Fruit fly (Drosophila melanogaster): ENCODE data around the gene CG10472.

Gene CG10472

dm6 chr3L:6065881-6066389, 3.2 kb upstream of the CG10472 start, which contains the start of gene CG42269:
Gene CG42269, plus strand, starts transcription at chr3L:6066296.
- TF ChIP-seq CG8319 (GFP tag; optimal IDR thresholded peaks at IDR 0.05) (no peak), CG8119 (GFP tag; IDR thresholded peaks at IDR 0.05) (no peak), CG6276 (GFP tag; optimal IDR thresholded peaks at IDR 0.05) (no peak), Eip78C (GFP tag) (peak; percentile 63), CG7368 (GFP tag; optimal IDR thresholded peaks at IDR 0.05) (no peak), CG6854 (GFP tag; optimal IDR thresholded peaks at IDR 0.05) (peak; percentile 91), salr (GFP tag; optimal IDR thresholded peaks at IDR 0.05) (no peak), Ets96B (tag; optimal IDR thresholded peaks at IDR 0.05) (no peak), CG1621 (tag; optimal IDR thresholded peaks at IDR 0.05) (no peak), esn (GFP tag; optimal IDR thresholded peaks at IDR 0.05) (no peak), Gug (GFP tag; IDR thresholded peaks at IDR 0.05) (no peak), pdm3 (GFP tag; optimal IDR thresholded peaks at IDR 0.05) (no peak), CG6792 (GFP tag; optimal IDR thresholded peaks at IDR 0.05) (no peak), Blimp-1 (GFP tag; optimal IDR thresholded peaks at IDR 0.05) (peak; percentile 92), ss (GFP tag; optimal IDR thresholded peaks at IDR 0.05) (no peak), CG6163 (GFP tag; IDR thresholded peaks at IDR 0.05) (0 out of 3 replicates have a peak, but pooled peaks have one; percentile 20), net (GFP tag; optimal IDR thresholded peaks at IDR 0.05) (peak; percentile 3), Sox15 (GFP tag; optimal IDR thresholded peaks at IDR 0.05) (no peak), CG6808 (GFP tag; optimal IDR thresholded peaks at IDR 0.05) (no peak), achi (GFP tag; optimal IDR thresholded peaks at IDR 0.05) (no peak), spab (GFP tag; optimal IDR thresholded peaks at IDR 0.05) (no peak), CG10669 (GFP tag; optimal IDR thresholded peaks at IDR 0.05) (no peak), CG15336 (GFP tag; IDR thresholded peaks at IDR 0.05) (no peak), topi (GFP tag; optimal IDR thresholded peaks at IDR 0.05) (no peak), CG11902 (GFP tag; optimal IDR thresholded peaks at IDR 0.05) (no peak), fkh (GFP tag; optimal IDR thresholded peaks at IDR 0.05) (no peak), OdsH (GFP tag; optimal IDR thresholded peaks at IDR 0.05) (no peak), CG31627 (GFP tag; optimal IDR thresholded peaks at IDR 0.05) (no peak), Smox (GFP tag; optimal IDR thresholded peaks at IDR 0.05) (no peak), Sox102F (GFP tag; optimal IDR thresholded peaks at IDR 0.05) (no peak), CG8632 (GFP tag; optimal IDR thresholded peaks at IDR 0.05) (no peak)

dm6 chr3L:6059062-6059708, 3.5 kb downstream of the CG10472 start, which contains the start of gene CG6592:
Gene CG6592, plus strand, starts transcription at chr3L:6059658.
- TF ChIP-seq topi (GFP tag; optimal IDR thresholded peaks at IDR 0.05) = peak; percentile 10
- no peak for TF ChIP-seq CG32006 (GFP tag; optimal IDR thresholded peaks at IDR 0.05)
- no peak for TF ChIP-seq eg (GFP tag; IDR thresholded peaks at IDR 0.05)
- no peak for TF ChIP-seq dac (GFP tag; optimal IDR thresholded peaks at IDR 0.05)
- no peak for TF ChIP-seq Gug (GFP tag; IDR thresholded peaks at IDR 0.05)
- peak; percentile 12 for TF ChIP-seq Met (GFP tag; optimal IDR thresholded peaks at IDR 0.05)
- peak; percentile 5 for TF ChIP-seq pdm3 (GFP tag; optimal IDR thresholded peaks at IDR 0.05)
- TF ChIP-seq CG8319 (GFP tag; optimal IDR thresholded peaks at IDR 0.05) = no peak
- TF ChIP-seq CG3032 (tag; optimal IDR thresholded peaks at IDR 0.05) = no peak
- TF ChIP-seq salr (GFP tag; optimal IDR thresholded peaks at IDR 0.05) = peak in 1 of 2 experiments; percentile 46
- TF ChIP-seq Hr39 (GFP tag; optimal IDR thresholded peaks at IDR 0.05) = peak; percentile 21
- TF ChIP-seq OdsH (GFP tag; optimal IDR thresholded peaks at IDR 0.05) = peak; percentile 9
- peak; percentile 20 for TF ChIP-seq fd59A (GFP tag; optimal IDR thresholded peaks at IDR 0.05)
- TF ChIP-seq CG10669 (GFP tag; optimal IDR thresholded peaks at IDR 0.05) = peak; percentile 20
- TF ChIP-seq CG15336 (GFP tag; IDR thresholded peaks at IDR 0.05) = no peak
- peak; percentile 20 for TF ChIP-seq CG31627 (GFP tag; optimal IDR thresholded peaks at IDR 0.05)
- peak; percentile 34 for TF ChIP-seq CG1621 (tag; optimal IDR thresholded peaks at IDR 0.05)
- TF ChIP-seq CG3919 (GFP tag; optimal IDR thresholded peaks at IDR 0.05) = peak; percentile 21
- TF ChIP-seq CG11762 (GFP tag; optimal IDR thresholded peaks at IDR 0.05; ENCODE audit: insufficient read depth) = no peak
- no peak for TF ChIP-seq CG8119 (GFP tag; IDR thresholded peaks at IDR 0.05)
- peak; percentile 20 for TF ChIP-seq acj6 (GFP tag; optimal IDR thresholded peaks at IDR 0.05)
- no peak for TF ChIP-seq CG16779 (tag; optimal IDR thresholded peaks at IDR 0.05)
- TF ChIP-seq Eip78C (GFP tag) = peak; percentile 68
- TF ChIP-seq esn (GFP tag; optimal IDR thresholded peaks at IDR 0.05) = peak; percentile 23
- no peak for TF ChIP-seq achi (GFP tag; optimal IDR thresholded peaks at IDR 0.05)
- no peak for TF ChIP-seq CG11294 (GFP tag; IDR thresholded peaks at IDR 0.05)
- TF ChIP-seq Sox102F (GFP tag; optimal IDR thresholded peaks at IDR 0.05) = no peak
- TF ChIP-seq Eip75B (GFP tag; optimal IDR thresholded peaks at IDR 0.05) = no peak
- TF ChIP-seq Eip93F (GFP tag; optimal IDR thresholded peaks at IDR 0.05) = no peak
- TF ChIP-seq Ets96B (tag; optimal IDR thresholded peaks at IDR 0.05) = no peak
- no peak for TF ChIP-seq spab (GFP tag; optimal IDR thresholded peaks at IDR 0.05)
